Worm (Caenorhabditis elegans) whole organism, young adult: Measurements from ENCODE around the gene F32D8.11.

Experiments
- B0019.2 ChIP-seq: fragments of 200-800 bp; sonication (Bioruptor generic); conservative IDR thresholded peaks from 2 replicates; pipeline ENCODE4 v1.3.6; 2022; ENCODE audit warnings: missing genetic modification reagents, missing genetic modification characterization, missing compliant biosample characterization
- ccch-3 ChIP-seq: fragments of 200-800 bp; sonication (Bioruptor generic); optimal IDR thresholded peaks from 2 replicates; lab custom pipeline; 2018; ENCODE audit warnings: mild to moderate bottlenecking, missing genetic modification characterization, missing compliant biosample characterization
- cebp-2 ChIP-seq: fragments of 200-800 bp; sonication (Bioruptor generic); IDR thresholded peaks from 2 replicates; pipeline ENCODE4 v1.3.6; 2022; ENCODE audit warnings: missing genetic modification characterization, missing compliant biosample characterization
- dpl-1 ChIP-seq: fragments of 150-350 bp; optimal IDR thresholded peaks from 2 replicates; lab custom pipeline; 2014; ENCODE audit warnings: missing biosample characterization, missing genetic modification reagents, missing genetic modification characterization
- egrh-3 ChIP-seq: fragments of 200-800 bp; sonication (Bioruptor generic); IDR thresholded peaks from 2 replicates; pipeline ENCODE4 v1.3.6; 2022; ENCODE audit warnings: missing genetic modification reagents, missing genetic modification characterization, missing compliant biosample characterization
- him-1 ChIP-seq: sonication (generic microtip); optimal IDR thresholded peaks from 2 replicates; lab custom pipeline; 2016; ENCODE audit warnings: missing genotype, missing genetic modification reagents, missing genetic modification characterization, missing compliant biosample characterization
- lin-54 ChIP-seq: fragments of 200-800 bp; sonication (Bioruptor generic); optimal IDR thresholded peaks from 2 replicates; lab custom pipeline; 2018; ENCODE audit warnings: mild to moderate bottlenecking, missing genetic modification characterization, missing compliant biosample characterization
- nfya-1 ChIP-seq: sonication (generic microtip); optimal IDR thresholded peaks from 2 replicates; lab custom pipeline; 2017; ENCODE audit warnings: antibody characterized with exemption, missing compliant biosample characterization, missing genetic modification characterization, borderline replicate concordance; ENCODE audit not compliant: insufficient read depth
- nhr-179 ChIP-seq: sonication (generic microtip); optimal IDR thresholded peaks from 2 replicates; lab custom pipeline; 2016; ENCODE audit warnings: mild to moderate bottlenecking, missing genetic modification characterization, missing compliant biosample characterization
- snpc-1.3 ChIP-seq: sonication (generic microtip); optimal IDR thresholded peaks from 2 replicates; lab custom pipeline; 2017; ENCODE audit warnings: missing genetic modification characterization, mild to moderate bottlenecking, missing compliant biosample characterization, antibody characterized with exemption, moderate library complexity, missing genotype, missing genetic modification reagents; ENCODE audit not compliant: insufficient read depth
- unc-62 ChIP-seq: fragments of 150-350 bp; optimal IDR thresholded peaks from 2 replicates; lab custom pipeline; 2014; ENCODE audit warnings: missing biosample characterization, missing genetic modification reagents, missing genetic modification characterization
- ztf-18 ChIP-seq: sonication (generic microtip); optimal IDR thresholded peaks from 2 replicates; lab custom pipeline; 2016; ENCODE audit warnings: missing genotype, mild to moderate bottlenecking, missing genetic modification characterization, missing compliant biosample characterization
- ztf-6 ChIP-seq: fragments of 200-800 bp; sonication (Bioruptor generic); IDR thresholded peaks from 2 replicates; pipeline ENCODE4 v1.3.6; 2022; ENCODE audit warnings: missing genetic modification reagents, missing genetic modification characterization, missing compliant biosample characterization

DNA sequence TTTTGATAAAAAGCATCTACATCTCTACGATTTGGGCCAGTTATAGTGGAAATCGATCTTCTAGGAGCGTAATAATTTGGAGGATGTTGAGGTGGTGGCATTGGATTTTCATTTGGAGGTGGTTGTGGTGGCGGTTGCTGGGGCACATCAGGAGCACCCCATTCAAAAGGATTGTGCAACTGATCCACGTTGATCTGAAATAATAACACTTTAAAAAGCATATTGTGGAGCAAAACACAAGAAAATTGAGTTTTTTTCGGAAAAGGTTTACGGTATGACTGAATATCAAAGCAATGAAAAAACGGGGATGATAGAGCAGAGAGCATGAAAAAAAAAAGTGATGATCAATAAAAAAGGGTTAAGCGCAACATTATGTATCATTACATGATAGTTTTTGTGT, 23.3 kb downstream of the F32D8.11 start, which contains the start of gene saeg-1:
- TF ChIP-seq him-1 (tag; lab: Kevin White, UChicago), result no peak
- no peak for TF ChIP-seq egrh-3 (GFP tag; lab: Robert Waterston, UW)
- TF ChIP-seq nhr-179 (tag; lab: Kevin White, UChicago), result no peak
- TF ChIP-seq ccch-3 (GFP tag; lab: Kevin White, UChicago), result no peak
- no peak for TF ChIP-seq unc-62 (GFP tag; lab: Kevin White, UChicago)
- no peak for TF ChIP-seq cebp-2 (GFP tag; lab: Robert Waterston, UW)
- no peak for TF ChIP-seq nfya-1 (tag; lab: Kevin White, UChicago)
- TF ChIP-seq lin-54 (GFP tag; lab: Kevin White, UChicago), result no peak
- no peak for TF ChIP-seq B0019.2 (GFP tag; lab: Robert Waterston, UW)
- no peak for TF ChIP-seq snpc-1.3 (tag; lab: Kevin White, UChicago)
- no peak for TF ChIP-seq dpl-1 (GFP tag; lab: Kevin White, UChicago)
- no peak for TF ChIP-seq ztf-6 (GFP tag; lab: Robert Waterston, UW)
- TF ChIP-seq ztf-18 (tag; lab: Kevin White, UChicago), result no peak
